Worm (Caenorhabditis elegans) whole organism, early embryonic: Measurements from ENCODE around the gene ndg-4.

ENCODE experiments used
- B0310.2 ChIP-seq: sonication (generic microtip); optimal IDR thresholded peaks from 2 replicates; lab custom pipeline; 2016; ENCODE audit warnings: mild to moderate bottlenecking, missing genetic modification characterization, missing compliant biosample characterization
- F13C5.2 ChIP-seq: sonication (generic microtip); optimal IDR thresholded peaks from 2 replicates; lab custom pipeline; 2017; ENCODE audit warnings: mild to moderate bottlenecking, missing genetic modification characterization, inconsistent platforms, missing compliant biosample characterization
- aly-1 ChIP-seq: sonication (generic microtip); optimal IDR thresholded peaks from 2 replicates; lab custom pipeline; 2016; ENCODE audit warnings: missing genetic modification characterization, missing compliant biosample characterization
- ama-1 ChIP-seq: fragments of 150-350 bp; optimal IDR thresholded peaks from 2 replicates; lab custom pipeline; 2014
- hmg-4 ChIP-seq: fragments of 200-800 bp; sonication (Bioruptor generic); optimal IDR thresholded peaks from 2 replicates; lab custom pipeline; 2018; ENCODE audit warnings: mild to moderate bottlenecking, missing genetic modification characterization, missing compliant biosample characterization
- scrt-1 ChIP-seq: fragments of 200-800 bp; sonication (Bioruptor generic); IDR thresholded peaks from 2 replicates; pipeline ENCODE4 v1.3.6; 2022; ENCODE audit warnings: missing genetic modification characterization, missing compliant biosample characterization

ce11 chrIII:4434294-4434781, 32.8 kb downstream of the ndg-4 start, which contains the start of gene C28A5.1:
- TF ChIP-seq ama-1 (lab: Kevin White, UChicago), result no peak
- no peak for TF ChIP-seq B0310.2 (tag; lab: Kevin White, UChicago)
- TF ChIP-seq scrt-1, result no peak
- no peak for TF ChIP-seq hmg-4 (GFP tag; lab: Kevin White, UChicago)
- no peak for TF ChIP-seq aly-1 (tag; lab: Kevin White, UChicago)
- TF ChIP-seq F13C5.2 (tag; lab: Kevin White, UChicago), result no peak
